Worm (Caenorhabditis elegans): ENCODE results near the gene dpy-28.
A peak's percentile ranks its signal among the peaks of the same experiment; 100 is the strongest.

Gene dpy-28

DNA sequence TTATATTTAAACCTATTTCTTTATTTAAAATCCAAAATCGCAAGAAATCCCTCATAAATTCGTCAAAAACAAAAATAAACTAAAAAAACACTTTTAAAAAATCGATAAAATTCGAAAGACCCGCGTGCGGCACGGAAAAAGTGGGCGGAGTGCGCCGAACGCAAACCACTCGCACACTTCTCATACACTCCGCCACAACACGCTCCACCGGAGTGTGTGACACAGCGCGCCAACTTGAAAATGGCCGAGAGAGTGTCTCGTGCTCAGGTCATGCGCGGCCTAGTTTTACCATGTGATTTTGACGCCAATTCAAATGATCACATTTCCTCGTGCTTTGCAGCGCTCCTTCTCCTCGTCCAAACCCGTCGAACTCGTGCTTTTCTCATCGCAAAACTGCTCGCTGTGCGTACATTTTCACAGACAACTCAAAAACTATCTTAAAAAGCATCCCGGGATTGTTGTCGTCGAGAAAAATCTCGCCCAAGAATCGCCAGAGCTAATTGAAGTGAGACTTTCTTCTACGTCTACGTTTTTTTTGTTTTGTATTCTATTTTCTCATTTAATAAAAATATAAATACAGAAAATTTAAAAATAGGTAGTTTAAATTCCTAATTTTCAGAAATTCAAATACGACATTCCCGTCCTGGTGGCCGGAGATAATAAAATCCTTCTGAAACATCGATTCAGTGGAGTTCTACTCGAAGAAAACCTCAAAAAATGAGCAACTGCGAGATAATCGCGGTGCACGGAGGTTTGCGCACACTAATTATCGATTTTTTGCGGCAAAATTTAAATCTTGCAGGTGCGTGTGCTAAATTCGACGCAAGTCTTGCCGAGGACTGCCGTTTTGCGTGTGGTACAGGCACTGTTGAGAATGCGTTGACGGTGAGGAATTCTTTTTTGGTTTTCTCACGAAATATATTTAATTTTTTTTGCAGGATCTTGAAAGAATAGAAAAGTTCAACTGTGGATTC is 3.6 kb upstream of the dpy-28 start, which contains the start of gene tasp-1 (continued):
- peak; percentile 98 for TF ChIP-seq aha-1 (tag; optimal IDR thresholded peaks at IDR 0.05)
- TF ChIP-seq elt-3 (tag; optimal IDR thresholded peaks at IDR 0.05), result peak; percentile 95 to 99 (median 98)
- no peak for TF ChIP-seq hlh-17 (GFP tag; optimal IDR thresholded peaks at IDR 0.05; ENCODE audit: borderline replicate concordance)
- peak; percentile 19 for TF ChIP-seq unc-30 (tag; optimal IDR thresholded peaks at IDR 0.05)
- TF ChIP-seq nhr-85 (tag), result peak; percentile 100
- TF ChIP-seq nhr-84 (tag; optimal IDR thresholded peaks at IDR 0.05), result peak; percentile 90
- TF ChIP-seq zag-1 (tag; optimal IDR thresholded peaks at IDR 0.05), result peak; percentile 96
- peak; percentile 100 for TF ChIP-seq efl-1 (optimal IDR thresholded peaks at IDR 0.05)
- TF ChIP-seq efl-1 (GFP tag; optimal IDR thresholded peaks at IDR 0.05 in 1 of 2), result peak; percentile 99 to 100
- peak; percentile 84 for TF ChIP-seq ceh-90 (tag; optimal IDR thresholded peaks at IDR 0.05)
- TF ChIP-seq swsn-7 (tag; optimal IDR thresholded peaks at IDR 0.05), result peak; percentile 100
- peak; percentile 82 for TF ChIP-seq blmp-1 (tag; optimal IDR thresholded peaks at IDR 0.05)
- no peak for TF ChIP-seq tlp-1 (tag; optimal IDR thresholded peaks at IDR 0.05)
- peak; percentile 91 for TF ChIP-seq ces-1 (GFP tag; optimal IDR thresholded peaks at IDR 0.05)
- peak; percentile 98 for TF ChIP-seq fkh-4 (tag; optimal IDR thresholded peaks at IDR 0.05; ENCODE audit: borderline replicate concordance)
- TF ChIP-seq snu-23 (GFP tag; optimal IDR thresholded peaks at IDR 0.05), result peak; percentile 100

DNA sequence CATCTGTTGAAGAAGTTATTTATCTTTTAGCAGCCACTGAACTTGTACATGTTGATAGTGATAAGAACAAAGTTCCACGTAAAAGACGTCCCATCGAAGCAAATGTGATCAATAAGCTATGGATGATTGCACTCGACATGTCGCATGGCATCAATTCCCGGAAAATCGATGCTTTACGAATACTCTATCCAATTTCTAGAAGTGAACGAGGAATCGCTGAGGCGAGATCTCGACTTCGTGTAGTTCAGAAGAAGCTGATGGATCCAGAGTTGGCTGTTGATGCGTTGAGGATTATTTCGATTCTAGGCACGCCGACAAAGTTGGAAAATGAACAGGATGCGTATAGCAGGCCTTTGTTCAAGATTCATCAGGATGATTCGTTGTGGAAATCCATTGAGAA is 6.8 kb downstream of the dpy-28 start:
- TF ChIP-seq elt-3 (tag; optimal IDR thresholded peaks at IDR 0.05), result no peak
- TF ChIP-seq efl-1 (optimal IDR thresholded peaks at IDR 0.05), result no peak
- peak in 1 of 2 experiments; percentile 73 for TF ChIP-seq efl-1 (GFP tag; optimal IDR thresholded peaks at IDR 0.05 in 1 of 2)

DNA sequence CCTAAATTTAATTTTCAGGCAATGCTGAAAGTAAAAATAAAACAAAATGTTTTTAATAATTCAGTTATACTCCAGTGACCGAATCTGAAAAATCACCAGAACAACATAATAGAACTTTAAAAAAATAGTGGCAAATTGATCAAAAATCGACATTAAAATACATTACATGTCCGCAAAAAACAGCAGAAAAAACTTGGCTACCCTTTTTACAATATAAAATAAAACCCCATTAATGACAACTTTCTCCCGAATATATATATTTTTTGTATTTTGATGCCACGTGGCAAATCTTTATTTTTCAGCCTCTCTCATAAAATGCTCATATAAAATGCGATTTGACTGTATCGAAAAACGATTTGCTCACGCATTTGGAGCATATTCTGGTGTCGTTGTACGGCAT is 18.6 kb downstream of the dpy-28 start, which contains the start of gene ptr-19:
Gene ptr-19 (plus strand): TSS at position 301 of the 400 bp plus-strand sequence.
- TF ChIP-seq nhr-85 (tag) (peak; percentile 47), mab-9 (GFP tag; IDR thresholded peaks at IDR 0.05) (no peak), vab-15 (tag; optimal IDR thresholded peaks at IDR 0.05) (no peak), pqm-1 (tag; optimal IDR thresholded peaks at IDR 0.05) (no peak), rnt-1 (tag; optimal IDR thresholded peaks at IDR 0.05) (no peak), nhr-237 (tag; optimal IDR thresholded peaks at IDR 0.05) (no peak), swsn-7 (tag; optimal IDR thresholded peaks at IDR 0.05) (no peak), efl-1 (optimal IDR thresholded peaks at IDR 0.05) (no peak), efl-1 (GFP tag; optimal IDR thresholded peaks at IDR 0.05 in 1 of 2) (peak in 1 of 2 experiments; percentile 69), fos-1 (tag; optimal IDR thresholded peaks at IDR 0.05) (no peak)

DNA sequence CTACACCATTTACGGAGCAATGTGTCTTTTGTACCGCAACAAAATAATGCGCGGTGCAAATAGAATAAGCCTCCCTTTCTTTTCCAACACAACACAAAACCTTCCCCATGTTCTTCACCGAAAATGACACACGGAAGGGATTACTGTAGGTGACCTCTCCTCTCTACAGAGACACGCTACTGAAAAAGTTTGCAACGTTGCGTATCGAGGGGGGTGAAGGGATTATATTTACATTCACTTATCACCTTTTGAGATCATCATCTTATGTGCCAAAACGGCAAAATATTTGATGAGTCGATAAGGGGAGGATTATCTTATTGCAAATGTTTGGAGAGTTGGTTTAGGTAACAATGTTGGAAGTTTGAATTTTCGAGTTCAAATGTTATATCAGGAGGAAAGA is 20.1 kb downstream of the dpy-28 start:
- no peak for TF ChIP-seq rnt-1 (tag; optimal IDR thresholded peaks at IDR 0.05)
- no peak for TF ChIP-seq pqm-1 (tag; optimal IDR thresholded peaks at IDR 0.05)
- no peak for TF ChIP-seq sptf-1 (tag; optimal IDR thresholded peaks at IDR 0.05)
- no peak for TF ChIP-seq mep-1 (tag; optimal IDR thresholded peaks at IDR 0.05)
- no peak for TF ChIP-seq C04F5.9 (tag; optimal IDR thresholded peaks at IDR 0.05)
- no peak for TF ChIP-seq lin-35 (GFP tag; optimal IDR thresholded peaks at IDR 0.05)
- TF ChIP-seq mef-2 (tag; optimal IDR thresholded peaks at IDR 0.05), result no peak
- TF ChIP-seq unc-62 (GFP tag; optimal IDR thresholded peaks at IDR 0.05), result no peak
- no peak for TF ChIP-seq dsc-1 (tag; optimal IDR thresholded peaks at IDR 0.05)
- no peak for TF ChIP-seq nhr-76 (tag; optimal IDR thresholded peaks at IDR 0.05)

DNA sequence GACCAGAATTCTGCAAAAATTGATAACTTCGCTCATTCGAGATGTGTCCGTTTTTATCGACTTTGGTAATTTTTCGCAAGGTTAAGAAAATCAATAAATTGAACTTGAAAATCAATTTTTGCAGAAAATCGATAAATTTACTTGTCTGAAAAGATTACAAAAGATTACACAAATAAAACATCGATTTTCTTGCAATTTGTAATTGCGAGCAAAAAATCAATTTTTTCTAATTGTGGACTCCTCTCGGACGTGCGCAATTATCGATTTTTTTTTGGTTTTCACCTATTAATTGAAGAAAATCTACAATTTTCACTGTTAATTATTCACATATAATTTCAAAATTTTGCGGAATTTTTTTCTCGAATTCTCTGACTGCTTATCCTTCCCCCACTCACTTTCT is 28.3 kb downstream of the dpy-28 start:
- TF ChIP-seq unc-98 (GFP tag; IDR thresholded peaks at IDR 0.05), result no peak
- no peak for TF ChIP-seq zag-1 (tag; optimal IDR thresholded peaks at IDR 0.05)
- TF ChIP-seq mep-1 (tag; optimal IDR thresholded peaks at IDR 0.05), result no peak
- TF ChIP-seq Y116A8C.19 (tag; optimal IDR thresholded peaks at IDR 0.05; ENCODE audit: borderline replicate concordance), result no peak
- no peak for TF ChIP-seq nhr-77 (tag; optimal IDR thresholded peaks at IDR 0.05)
- TF ChIP-seq nhr-84 (tag; optimal IDR thresholded peaks at IDR 0.05), result no peak
- TF ChIP-seq nhr-85 (tag), result no peak
- no peak for TF ChIP-seq nhr-19 (GFP tag; conservative IDR thresholded peaks at IDR 0.05)
- no peak for TF ChIP-seq lin-14 (GFP tag; optimal IDR thresholded peaks at IDR 0.05)
- TF ChIP-seq hlh-4 (tag; optimal IDR thresholded peaks at IDR 0.05), result no peak
- TF ChIP-seq lin-13 (GFP tag; optimal IDR thresholded peaks at IDR 0.05), result no peak
- TF ChIP-seq mdl-1 (tag; optimal IDR thresholded peaks at IDR 0.05), result no peak
- no peak for TF ChIP-seq elt-3 (tag; optimal IDR thresholded peaks at IDR 0.05)
- TF ChIP-seq dsc-1 (tag; optimal IDR thresholded peaks at IDR 0.05), result no peak
- no peak for TF ChIP-seq blmp-1 (tag; optimal IDR thresholded peaks at IDR 0.05)
- TF ChIP-seq lsy-2 (tag; optimal IDR thresholded peaks at IDR 0.05), result no peak
